In the genomic region with DNA sequence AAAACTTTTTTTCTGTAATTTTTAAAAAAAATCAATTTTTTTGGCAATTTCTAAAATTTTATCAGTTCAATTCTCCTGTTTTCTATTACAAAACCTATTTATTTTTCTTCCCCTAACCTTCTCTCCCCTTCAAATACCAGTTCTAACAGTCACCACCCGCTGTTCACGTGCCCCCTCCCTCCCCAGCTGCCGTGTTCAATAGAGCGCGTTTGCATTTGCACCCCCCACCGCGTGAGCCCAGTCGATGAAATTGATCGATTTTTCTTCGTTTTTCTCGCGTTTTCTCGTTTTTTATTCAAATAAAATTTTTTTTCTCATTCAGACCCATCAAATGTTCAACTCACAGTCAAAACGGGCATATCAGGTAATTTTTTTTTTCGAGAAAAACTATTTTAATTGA, we compare ENCODE assay signal across 5 worm cellular contexts.
TF ChIP-seq lines count a peak whose summit lies in the region.

A gene (plus strand): TSS at position 332 of the 400 bp plus-strand sequence.

TF ChIP-seq in whole organism, L1 larva, 84 proteins besides CTCF, POLR2A, EP300 and RAD21 (continues in another document):
- TF ChIP-seq hlh-17 (GFP tag; optimal IDR thresholded peaks at IDR 0.05; lab: Kevin White, UChicago; ENCODE audit: borderline replicate concordance) (no peak), dsc-1 (tag; optimal IDR thresholded peaks at IDR 0.05; lab: Kevin White, UChicago) (peak; percentile 33), grh-1 (GFP tag; IDR thresholded peaks at IDR 0.05; lab: Robert Waterston, UW) (peak; percentile 88), rnt-1 (tag; optimal IDR thresholded peaks at IDR 0.05; lab: Kevin White, UChicago) (peak; percentile 61), xbp-1 (tag; optimal IDR thresholded peaks at IDR 0.05; lab: Kevin White, UChicago) (peak; percentile 40), swsn-7 (tag; optimal IDR thresholded peaks at IDR 0.05; lab: Kevin White, UChicago) (peak; percentile 46), nhr-47 (tag; optimal IDR thresholded peaks at IDR 0.05; lab: Kevin White, UChicago) (peak; percentile 63), nhr-90 (tag; optimal IDR thresholded peaks at IDR 0.05; lab: Kevin White, UChicago; ENCODE audit: poor library complexity) (peak; percentile 68), nhr-20 (tag; optimal IDR thresholded peaks at IDR 0.05; lab: Kevin White, UChicago) (peak; percentile 78), unc-98 (GFP tag; IDR thresholded peaks at IDR 0.05; lab: Robert Waterston, UW) (no peak), unc-30 (tag; optimal IDR thresholded peaks at IDR 0.05; lab: Kevin White, UChicago) (no peak), zag-1 (tag; optimal IDR thresholded peaks at IDR 0.05; lab: Kevin White, UChicago) (no peak), ama-1 (optimal IDR thresholded peaks at IDR 0.05; lab: Kevin White, UChicago) (peak; percentile 67), mdl-1 (tag; optimal IDR thresholded peaks at IDR 0.05; lab: Kevin White, UChicago) (peak in 1 of 2 experiments; percentile 98), fkh-10 (GFP tag; optimal IDR thresholded peaks at IDR 0.05; lab: Kevin White, UChicago) (no peak), fkh-8 (tag; optimal IDR thresholded peaks at IDR 0.05; lab: Kevin White, UChicago) (peak; percentile 68), jun-1 (tag; optimal IDR thresholded peaks at IDR 0.05; lab: Kevin White, UChicago) (no peak)

TF ChIP-seq in whole organism, L3 larva, 47 proteins besides CTCF, POLR2A, EP300 and RAD21 (continues in another document):
- TF ChIP-seq nhr-12 (tag; optimal IDR thresholded peaks at IDR 0.05; lab: Kevin White, UChicago) (no peak), nhr-67 (tag; optimal IDR thresholded peaks at IDR 0.05; lab: Kevin White, UChicago) (no peak), nhr-25 (tag; optimal IDR thresholded peaks at IDR 0.05; lab: Kevin White, UChicago) (peak; percentile 86), ama-1 (optimal IDR thresholded peaks at IDR 0.05; lab: Kevin White, UChicago) (peak; percentile 70), lin-39 (tag; optimal IDR thresholded peaks at IDR 0.05; lab: Kevin White, UChicago) (peak; percentile 74), jun-1 (tag; optimal IDR thresholded peaks at IDR 0.05; lab: Kevin White, UChicago) (peak; percentile 42), aly-2 (tag; optimal IDR thresholded peaks at IDR 0.05; lab: Kevin White, UChicago) (no peak), fos-1 (tag; optimal IDR thresholded peaks at IDR 0.05; lab: Kevin White, UChicago) (no peak), zag-1 (tag; optimal IDR thresholded peaks at IDR 0.05; lab: Kevin White, UChicago) (no peak), ceh-28 (tag; optimal IDR thresholded peaks at IDR 0.05; lab: Kevin White, UChicago) (peak; percentile 59), ceh-16 (tag; optimal IDR thresholded peaks at IDR 0.05; lab: Kevin White, UChicago) (no peak), nhr-76 (tag; optimal IDR thresholded peaks at IDR 0.05; lab: Kevin White, UChicago) (no peak), R02D3.7 (tag; optimal IDR thresholded peaks at IDR 0.05; lab: Kevin White, UChicago) (peak; percentile 38), elt-3 (tag; optimal IDR thresholded peaks at IDR 0.05; lab: Kevin White, UChicago) (no peak), ZK546.5 (tag; optimal IDR thresholded peaks at IDR 0.05; lab: Kevin White, UChicago) (no peak), snpc-4 (tag; optimal IDR thresholded peaks at IDR 0.05; lab: Kevin White, UChicago) (peak; percentile 78), egl-27 (tag; optimal IDR thresholded peaks at IDR 0.05; lab: Kevin White, UChicago) (no peak), nhr-77 (tag; optimal IDR thresholded peaks at IDR 0.05; lab: Kevin White, UChicago) (no peak), nhr-28 (tag; optimal IDR thresholded peaks at IDR 0.05; lab: Kevin White, UChicago) (no peak)

TF ChIP-seq in whole organism, early embryonic, 17 proteins besides CTCF, POLR2A, EP300 and RAD21:
- no peak for TF ChIP-seq pes-1 (GFP tag; IDR thresholded peaks at IDR 0.05; lab: Robert Waterston, UW)
- TF ChIP-seq F13C5.2 (tag; optimal IDR thresholded peaks at IDR 0.05; lab: Kevin White, UChicago) = peak; percentile 36

TF ChIP-seq in whole organism, midembryonic, 9 proteins besides CTCF, POLR2A, EP300 and RAD21:
- TF ChIP-seq flt-1 (GFP tag; IDR thresholded peaks at IDR 0.05; lab: Robert Waterston, UW) (0 out of 2 replicates have a peak, but pooled peaks have one; percentile 54), tab-1 (GFP tag; IDR thresholded peaks at IDR 0.05; lab: Robert Waterston, UW) (no peak), med-1 (GFP tag; optimal IDR thresholded peaks at IDR 0.05; lab: Kevin White, UChicago; ENCODE audit: insufficient read depth) (no peak), ref-1 (GFP tag; conservative IDR thresholded peaks at IDR 0.05; lab: Robert Waterston, UW) (no peak), ztf-23 (GFP tag; IDR thresholded peaks at IDR 0.05; lab: Robert Waterston, UW) (no peak), T22C8.4 (GFP tag; IDR thresholded peaks at IDR 0.05; lab: Robert Waterston, UW) (peak; percentile 58; the same call in 1 of the 2 replicates), klf-2 (GFP tag; conservative IDR thresholded peaks at IDR 0.05; lab: Robert Waterston, UW) (no peak)
TF ChIP-seq in whole organism, midembryonic: peak in this region for 2.

TF ChIP-seq in whole organism, young adult, 124 proteins besides CTCF, POLR2A, EP300 and RAD21 (continues in another document):
- TF ChIP-seq mxl-1 (tag; optimal IDR thresholded peaks at IDR 0.05; lab: Kevin White, UChicago) = no peak
- peak; percentile 55 for TF ChIP-seq atf-7 (tag; optimal IDR thresholded peaks at IDR 0.05; lab: Kevin White, UChicago)
- no peak for TF ChIP-seq F57C9.4 (tag; optimal IDR thresholded peaks at IDR 0.05; lab: Kevin White, UChicago)
- peak; percentile 69; the same call in 1 of the 2 replicates for TF ChIP-seq lin-26 (GFP tag; IDR thresholded peaks at IDR 0.05; lab: Robert Waterston, UW)
- no peak for TF ChIP-seq D2030.7 (GFP tag; IDR thresholded peaks at IDR 0.05; lab: Robert Waterston, UW)
- 0 out of 2 replicates have a peak, but pooled peaks have one; percentile 79 for TF ChIP-seq madf-3 (GFP tag; IDR thresholded peaks at IDR 0.05; lab: Robert Waterston, UW)
- no peak for TF ChIP-seq F37B4.10 (GFP tag; IDR thresholded peaks at IDR 0.05; lab: Robert Waterston, UW)
- TF ChIP-seq xnd-1 (tag; optimal IDR thresholded peaks at IDR 0.05; lab: Kevin White, UChicago) = no peak
- TF ChIP-seq lag-1 (GFP tag; IDR thresholded peaks at IDR 0.05; lab: Robert Waterston, UW) = no peak
- peak; percentile 34; the same call in 1 of the 2 replicates for TF ChIP-seq hmg-1.2 (GFP tag; IDR thresholded peaks at IDR 0.05; lab: Robert Waterston, UW)
- TF ChIP-seq him-1 (tag; optimal IDR thresholded peaks at IDR 0.05; lab: Kevin White, UChicago) = no peak
- TF ChIP-seq hlh-12 (tag; optimal IDR thresholded peaks at IDR 0.05; lab: Kevin White, UChicago) = no peak
- TF ChIP-seq ztf-28 (GFP tag; IDR thresholded peaks at IDR 0.05; lab: Robert Waterston, UW) = no peak
- no peak for TF ChIP-seq ztf-3 (GFP tag; optimal IDR thresholded peaks at IDR 0.05; lab: Kevin White, UChicago)
- TF ChIP-seq nhr-27 (tag; optimal IDR thresholded peaks at IDR 0.05; lab: Kevin White, UChicago) = no peak
- TF ChIP-seq sdz-38 (tag; optimal IDR thresholded peaks at IDR 0.05; lab: Kevin White, UChicago) = no peak
- peak; percentile 73 for TF ChIP-seq ztf-26 (tag; optimal IDR thresholded peaks at IDR 0.05; lab: Kevin White, UChicago)
- peak; percentile 66; the same call in 1 of the 2 replicates for TF ChIP-seq let-526 (GFP tag; IDR thresholded peaks at IDR 0.05; lab: Robert Waterston, UW)
- peak; percentile 81 for TF ChIP-seq Y53G8AR.9 (GFP tag; conservative IDR thresholded peaks at IDR 0.05; lab: Robert Waterston, UW)
- no peak for TF ChIP-seq die-1 (tag; optimal IDR thresholded peaks at IDR 0.05; lab: Kevin White, UChicago)
- peak; percentile 37; the same call in 1 of the 2 replicates for TF ChIP-seq B0336.3 (GFP tag; IDR thresholded peaks at IDR 0.05; lab: Robert Waterston, UW)
- no peak for TF ChIP-seq dpl-1 (GFP tag; optimal IDR thresholded peaks at IDR 0.05; lab: Kevin White, UChicago)
- TF ChIP-seq C06A6.2 (GFP tag; conservative IDR thresholded peaks at IDR 0.05; lab: Robert Waterston, UW) = peak; percentile 56; the same call in 1 of the 2 replicates
- TF ChIP-seq mes-4 (tag; optimal IDR thresholded peaks at IDR 0.05; lab: Kevin White, UChicago) = no peak
- peak; percentile 41 for TF ChIP-seq madf-6 (GFP tag; IDR thresholded peaks at IDR 0.05; lab: Robert Waterston, UW)
- TF ChIP-seq rpc-1 (optimal IDR thresholded peaks at IDR 0.05; lab: Kevin White, UChicago) = no peak
- TF ChIP-seq rpc-1 (tag; optimal IDR thresholded peaks at IDR 0.05; lab: Kevin White, UChicago) = no peak
- no peak for TF ChIP-seq F55B11.4 (tag; optimal IDR thresholded peaks at IDR 0.05; lab: Kevin White, UChicago; ENCODE audit: borderline replicate concordance, insufficient read depth)
- no peak for TF ChIP-seq tbx-9 (tag; optimal IDR thresholded peaks at IDR 0.05; lab: Kevin White, UChicago; ENCODE audit: borderline replicate concordance)
- TF ChIP-seq nhr-120 (GFP tag; IDR thresholded peaks at IDR 0.05; lab: Robert Waterston, UW) = no peak
- TF ChIP-seq ceh-27 (GFP tag; optimal IDR thresholded peaks at IDR 0.05; lab: Kevin White, UChicago) = peak; percentile 69
- TF ChIP-seq ceh-58 (GFP tag; IDR thresholded peaks at IDR 0.05; lab: Robert Waterston, UW) = no peak
- peak; percentile 45 for TF ChIP-seq ama-1 (optimal IDR thresholded peaks at IDR 0.05; lab: Kevin White, UChicago)
- TF ChIP-seq ama-1 (GFP tag; optimal IDR thresholded peaks at IDR 0.05; lab: Kevin White, UChicago) = no peak
- TF ChIP-seq ceh-79 (tag; optimal IDR thresholded peaks at IDR 0.05; lab: Kevin White, UChicago) = no peak
- TF ChIP-seq bed-1 (GFP tag; IDR thresholded peaks at IDR 0.05; lab: Robert Waterston, UW) = no peak
- TF ChIP-seq hsf-1 (GFP tag; IDR thresholded peaks at IDR 0.05; lab: Robert Waterston, UW) = no peak; the same call in 1 of the 2 replicates
- peak; percentile 98 for TF ChIP-seq mcd-1 (GFP tag; IDR thresholded peaks at IDR 0.05; lab: Robert Waterston, UW)
- no peak for TF ChIP-seq nfya-1 (tag; optimal IDR thresholded peaks at IDR 0.05; lab: Kevin White, UChicago; ENCODE audit: borderline replicate concordance, insufficient read depth)
- peak; percentile 7 for TF ChIP-seq gei-17 (GFP tag; optimal IDR thresholded peaks at IDR 0.05; lab: Kevin White, UChicago)
- no peak for TF ChIP-seq lsl-1 (GFP tag; optimal IDR thresholded peaks at IDR 0.05; lab: Kevin White, UChicago)
- no peak for TF ChIP-seq dpff-1 (tag; optimal IDR thresholded peaks at IDR 0.05; lab: Kevin White, UChicago)
- TF ChIP-seq ceh-100 (GFP tag; IDR thresholded peaks at IDR 0.05; lab: Robert Waterston, UW) = peak; percentile 54
- TF ChIP-seq let-607 (tag; optimal IDR thresholded peaks at IDR 0.05; lab: Kevin White, UChicago) = no peak
- no peak for TF ChIP-seq T26A5.8 (tag; optimal IDR thresholded peaks at IDR 0.05; lab: Kevin White, UChicago)
- TF ChIP-seq egl-18 (GFP tag; IDR thresholded peaks at IDR 0.05; lab: Robert Waterston, UW) = no peak
